Worm (Caenorhabditis elegans): Measurements from ENCODE around the gene mec-4.

mec-4 gene

DNA sequence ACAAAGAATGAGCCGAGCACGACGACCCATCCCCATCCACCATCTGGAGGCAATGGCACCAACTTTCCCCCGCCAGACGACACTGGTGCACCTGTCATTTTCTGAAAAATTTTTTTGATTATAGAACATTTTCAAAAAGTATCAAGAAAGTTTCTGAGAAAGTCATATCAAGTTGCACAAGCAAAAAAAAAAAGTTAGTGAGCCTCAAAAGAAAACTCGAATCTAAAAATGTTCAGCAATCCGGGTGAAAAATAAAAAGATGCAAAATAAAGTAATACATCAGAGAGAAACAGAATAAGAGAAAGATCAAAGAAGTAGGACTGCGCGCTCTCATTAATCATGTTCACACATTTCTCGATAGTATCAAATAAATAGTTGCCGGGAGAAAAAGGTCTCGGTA is 36.5 kb downstream of the mec-4 start, which contains the start of gene mct-6:
mct-6 (minus strand) TSS at position 101 of the 400 bp plus-strand sequence.
- TF ChIP-seq gei-8 (GFP tag; optimal IDR thresholded peaks at IDR 0.05): no peak
- no peak for TF ChIP-seq dmd-8 (GFP tag; IDR thresholded peaks at IDR 0.05)
- no peak for TF ChIP-seq hif-1 (tag; optimal IDR thresholded peaks at IDR 0.05)
- TF ChIP-seq unc-130 (GFP tag; optimal IDR thresholded peaks at IDR 0.05): no peak
- TF ChIP-seq daf-19 (GFP tag; conservative IDR thresholded peaks at IDR 0.05): no peak
- TF ChIP-seq nhr-76 (tag; optimal IDR thresholded peaks at IDR 0.05): no peak
- no peak for TF ChIP-seq R02D3.7 (tag; optimal IDR thresholded peaks at IDR 0.05)
- TF ChIP-seq F10B5.3 (tag; optimal IDR thresholded peaks at IDR 0.05): no peak
- TF ChIP-seq zfp-2 (tag; optimal IDR thresholded peaks at IDR 0.05): no peak
- TF ChIP-seq lim-7 (GFP tag; IDR thresholded peaks at IDR 0.05): no peak
- TF ChIP-seq tag-97 (GFP tag; IDR thresholded peaks at IDR 0.05): no peak
- TF ChIP-seq hmg-1.1 (GFP tag; IDR thresholded peaks at IDR 0.05): no peak
- no peak for TF ChIP-seq tra-1 (GFP tag; IDR thresholded peaks at IDR 0.05)
- TF ChIP-seq ceh-82 (tag; optimal IDR thresholded peaks at IDR 0.05): no peak
- no peak for TF ChIP-seq nhr-77 (tag; optimal IDR thresholded peaks at IDR 0.05)
- TF ChIP-seq ctbp-1 (GFP tag; IDR thresholded peaks at IDR 0.05): no peak
- no peak for TF ChIP-seq lin-39 (tag; optimal IDR thresholded peaks at IDR 0.05)
- no peak for TF ChIP-seq daf-12 (tag; optimal IDR thresholded peaks at IDR 0.05)

DNA sequence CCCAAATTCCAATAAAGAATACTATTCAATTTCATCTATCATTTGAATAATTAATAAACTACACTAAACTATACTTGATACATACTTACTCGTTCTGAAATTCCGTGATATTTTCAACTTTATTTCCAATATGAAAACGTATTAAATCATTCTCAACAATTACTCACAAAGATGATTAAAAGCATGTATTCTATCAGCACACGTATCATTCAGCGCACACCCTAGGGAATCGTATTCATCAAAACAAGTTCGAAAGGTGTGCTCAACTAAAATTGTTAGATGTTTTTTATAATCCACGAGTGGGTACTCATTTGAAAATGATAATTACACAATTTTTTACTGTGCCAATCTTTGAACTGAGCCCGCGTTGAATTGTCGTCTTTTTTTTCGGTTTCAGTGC is 44.4 kb downstream of the mec-4 start, which contains the start of gene C10E2.1:
C10E2.1 (plus strand) TSS at position 301 of the 400 bp plus-strand sequence.
- TF ChIP-seq mdt-29 (GFP tag; IDR thresholded peaks at IDR 0.05) (no peak), pqm-1 (tag; optimal IDR thresholded peaks at IDR 0.05) (no peak), Y105C5A.15 (GFP tag; IDR thresholded peaks at IDR 0.05) (no peak), F37D6.2 (tag; optimal IDR thresholded peaks at IDR 0.05) (no peak), lin-13 (GFP tag; optimal IDR thresholded peaks at IDR 0.05) (no peak), snpc-4 (tag; optimal IDR thresholded peaks at IDR 0.05) (no peak), egl-43 (GFP tag; IDR thresholded peaks at IDR 0.05) (no peak), mdl-1 (tag; optimal IDR thresholded peaks at IDR 0.05) (no peak), F10B5.3 (tag; optimal IDR thresholded peaks at IDR 0.05) (no peak), mes-2 (tag; optimal IDR thresholded peaks at IDR 0.05; ENCODE audit: poor library complexity, severe bottlenecking) (no peak), gei-8 (GFP tag; optimal IDR thresholded peaks at IDR 0.05) (no peak), daf-19 (GFP tag; conservative IDR thresholded peaks at IDR 0.05) (no peak), lin-38 (GFP tag; IDR thresholded peaks at IDR 0.05) (no peak), T26A8.4 (GFP tag; IDR thresholded peaks at IDR 0.05) (no peak), mxl-3 (GFP tag; optimal IDR thresholded peaks at IDR 0.05) (no peak), T20F7.1 (GFP tag; optimal IDR thresholded peaks at IDR 0.05) (no peak), unc-130 (GFP tag; optimal IDR thresholded peaks at IDR 0.05) (no peak), hlh-11 (tag; optimal IDR thresholded peaks at IDR 0.05) (no peak), Y75B8A.6 (GFP tag; IDR thresholded peaks at IDR 0.05) (no peak)

DNA sequence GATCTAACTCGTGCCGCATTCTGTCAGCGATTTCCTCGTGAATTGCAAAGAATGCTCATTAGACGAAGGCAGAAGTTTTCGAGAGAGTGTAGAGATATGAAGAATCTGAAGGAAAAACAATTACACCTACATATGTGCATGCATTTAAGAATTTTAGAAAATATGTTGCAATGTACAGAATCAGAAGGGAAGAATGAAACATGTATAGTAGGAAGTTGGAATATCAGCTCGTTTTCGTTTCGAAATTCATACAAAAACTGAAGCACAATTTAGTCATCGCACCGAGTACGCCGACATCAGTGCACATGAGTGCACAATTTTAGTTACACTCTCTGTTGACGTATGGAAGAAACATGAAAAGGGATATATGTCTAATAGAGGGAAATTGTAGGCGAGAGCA is 52.4 kb downstream of the mec-4 start, which contains the start of gene C10E2.5:
C10E2.5 (minus strand) TSS at position 101 of the 400 bp plus-strand sequence.
- TF ChIP-seq ZK337.2 (GFP tag; IDR thresholded peaks at IDR 0.05) (no peak), madf-5 (GFP tag; IDR thresholded peaks at IDR 0.05) (no peak), F10B5.3 (tag; optimal IDR thresholded peaks at IDR 0.05) (no peak), lin-39 (tag; optimal IDR thresholded peaks at IDR 0.05) (no peak), ceh-20 (GFP tag; IDR thresholded peaks at IDR 0.05) (no peak), mep-1 (tag; optimal IDR thresholded peaks at IDR 0.05) (no peak)

Measured in whole organism, L4 larva.